Worm (Caenorhabditis elegans): ENCODE results near the gene lpr-2.

DNA sequence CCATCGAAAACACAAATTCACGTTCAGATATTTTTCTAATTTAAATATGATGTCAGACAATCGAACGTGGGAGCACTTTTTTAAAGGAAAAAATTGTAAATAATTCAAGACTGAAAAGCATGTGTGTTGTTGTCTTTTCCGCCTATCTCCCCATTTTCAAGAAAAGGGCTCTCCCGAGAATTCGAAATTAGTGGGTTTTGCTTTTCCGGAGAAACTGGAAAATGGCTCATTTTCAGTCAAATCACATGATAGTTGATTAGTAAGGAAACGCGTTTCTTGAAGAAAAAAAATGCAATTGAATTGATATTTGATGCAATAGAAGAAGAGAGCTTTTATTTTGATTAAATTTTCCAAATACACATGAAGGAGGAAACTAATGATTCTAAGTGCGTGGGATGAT, 19.2 kb upstream of the lpr-2 start:
- TF ChIP-seq snpc-4 (tag; optimal IDR thresholded peaks at IDR 0.05): no peak
- TF ChIP-seq nhr-28 (tag; optimal IDR thresholded peaks at IDR 0.05): no peak
- no peak for TF ChIP-seq ceh-16 (tag; optimal IDR thresholded peaks at IDR 0.05)
- no peak for TF ChIP-seq nhr-11 (tag; optimal IDR thresholded peaks at IDR 0.05)
- TF ChIP-seq elt-1 (tag; optimal IDR thresholded peaks at IDR 0.05): no peak
- TF ChIP-seq ztf-11 (tag; optimal IDR thresholded peaks at IDR 0.05): no peak
- no peak for TF ChIP-seq eor-1 (tag; optimal IDR thresholded peaks at IDR 0.05)
- no peak for TF ChIP-seq nhr-25 (tag; optimal IDR thresholded peaks at IDR 0.05)
